Worm (Caenorhabditis elegans) whole organism, late embryonic: ENCODE data around the gene Y49A3A.3.

ENCODE experiments used
- C08G9.2 ChIP-seq: sonication (generic microtip); optimal IDR thresholded peaks from 2 replicates; lab custom pipeline; 2016; ENCODE audit warnings: mild to moderate bottlenecking, missing genetic modification characterization, moderate library complexity, missing compliant biosample characterization
- ama-1 ChIP-seq: fragments of 150-350 bp; optimal IDR thresholded peaks from 2 replicates; lab custom pipeline; 2014
- elt-2 ChIP-seq: sonication (generic microtip); optimal IDR thresholded peaks from 2 replicates; lab custom pipeline; 2016; ENCODE audit warnings: missing genetic modification reagents, missing genetic modification characterization, missing compliant biosample characterization
- fkh-10 ChIP-seq: fragments of 150-350 bp; optimal IDR thresholded peaks from 2 replicates; lab custom pipeline; 2014; ENCODE audit warnings: missing biosample characterization, missing genetic modification reagents, missing genetic modification characterization
- hlh-30 ChIP-seq: sonication (generic microtip); optimal IDR thresholded peaks from 2 replicates; lab custom pipeline; 2017; ENCODE audit warnings: antibody characterized with exemption, missing genetic modification characterization, missing compliant biosample characterization; ENCODE audit not compliant: insufficient read depth
- pha-4 ChIP-seq: fragments of 150-350 bp; optimal IDR thresholded peaks from 2 replicates; lab custom pipeline; 2018; ENCODE audit warnings: missing biosample characterization, missing genetic modification reagents, missing genetic modification characterization
- pqm-1 ChIP-seq: sonication (generic microtip); optimal IDR thresholded peaks from 2 replicates; lab custom pipeline; 2016; ENCODE audit warnings: missing genetic modification characterization, missing compliant biosample characterization
- unc-86 ChIP-seq: sonication (generic microtip); optimal IDR thresholded peaks from 2 replicates; lab custom pipeline; 2016; ENCODE audit warnings: missing genetic modification characterization, missing compliant biosample characterization

DNA sequence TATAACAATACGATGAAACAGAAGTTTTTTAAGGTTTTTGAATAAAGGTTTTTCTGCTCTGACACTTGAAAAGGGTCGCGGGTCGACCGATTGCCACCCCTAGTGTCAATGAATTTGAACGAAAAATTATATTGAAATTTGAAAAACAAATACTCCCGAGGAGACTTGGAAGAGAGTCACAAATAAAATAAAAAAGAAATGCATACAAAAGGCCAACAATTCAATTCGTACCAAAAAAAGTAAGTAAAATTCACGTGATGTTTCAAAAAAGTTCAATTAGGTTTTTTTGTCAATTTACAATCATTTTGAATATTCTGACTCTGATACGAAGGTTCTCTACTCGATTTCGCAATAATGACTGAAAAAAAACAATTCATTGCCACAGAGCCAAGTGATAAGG, 39.3 kb downstream of the Y49A3A.3 start, which contains the start of gene C15H11.1:
- no peak for TF ChIP-seq pha-4
- TF ChIP-seq hlh-30 = no peak
- no peak for TF ChIP-seq ama-1 (lab: Kevin White, UChicago)
- TF ChIP-seq C08G9.2 (tag; lab: Kevin White, UChicago) = no peak
- no peak for TF ChIP-seq pqm-1 (tag; lab: Kevin White, UChicago)
- no peak for TF ChIP-seq elt-2 (tag; lab: Kevin White, UChicago)
- TF ChIP-seq unc-86 (tag; lab: Kevin White, UChicago) = no peak
- no peak for TF ChIP-seq fkh-10 (GFP tag; lab: Kevin White, UChicago)
